Worm (Caenorhabditis elegans): ENCODE measurements around the gene srr-8.

The srr-8 gene

DNA sequence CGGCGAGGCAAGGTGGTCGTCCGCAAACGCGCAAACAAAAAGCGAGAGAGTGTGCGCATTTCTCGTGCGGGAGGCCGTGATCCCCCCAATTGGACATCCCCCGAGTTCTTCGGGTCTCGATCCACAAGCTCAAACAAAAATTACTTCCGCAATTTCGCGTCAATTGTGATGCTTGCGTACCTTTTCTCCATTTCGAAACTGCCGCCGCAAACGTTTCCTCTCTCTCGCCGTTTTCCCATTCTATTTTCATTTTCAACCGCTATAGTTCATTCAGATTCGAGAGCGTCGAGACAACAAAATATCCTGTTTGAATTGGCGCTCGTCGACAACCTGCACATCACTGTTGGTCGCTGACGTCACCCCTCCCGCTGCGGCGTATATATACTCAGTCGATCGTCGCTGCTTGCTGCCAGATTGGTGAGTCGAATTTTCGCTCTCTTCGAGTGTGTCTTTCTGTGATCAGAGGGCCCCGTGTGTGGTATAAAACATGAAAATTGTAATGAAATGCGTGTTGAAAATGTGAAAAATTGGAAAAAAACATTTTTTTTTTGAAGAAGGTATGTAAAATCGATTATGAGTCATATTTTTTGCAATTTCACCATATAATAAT, 48.0 kb downstream of the srr-8 start, which contains the start of the genes pqn-51 and K11D12.14 (continued):
- TF ChIP-seq pha-2 (tag; optimal IDR thresholded peaks at IDR 0.05) (peak; percentile 63), tbx-2 (tag; optimal IDR thresholded peaks at IDR 0.05) (peak; percentile 82), F13H6.1 (tag; optimal IDR thresholded peaks at IDR 0.05) (peak; percentile 68), ceh-30 (tag; optimal IDR thresholded peaks at IDR 0.05) (no peak), ceh-14 (tag; optimal IDR thresholded peaks at IDR 0.05) (peak; percentile 66), zip-5 (tag; optimal IDR thresholded peaks at IDR 0.05) (no peak), ztf-16 (tag; optimal IDR thresholded peaks at IDR 0.05) (peak; percentile 38), nfya-1 (tag; optimal IDR thresholded peaks at IDR 0.05) (peak; percentile 84), unc-42 (tag; optimal IDR thresholded peaks at IDR 0.05) (peak; percentile 90), pqm-1 (tag; optimal IDR thresholded peaks at IDR 0.05) (peak; percentile 38), C08G9.2 (tag; optimal IDR thresholded peaks at IDR 0.05) (peak; percentile 1), rnt-1 (tag; optimal IDR thresholded peaks at IDR 0.05) (peak; percentile 91), fkh-10 (GFP tag; optimal IDR thresholded peaks at IDR 0.05) (no peak), unc-55 (GFP tag; optimal IDR thresholded peaks at IDR 0.05) (peak; percentile 69)

- no peak for TF ChIP-seq pros-1 (tag; optimal IDR thresholded peaks at IDR 0.05)
- TF ChIP-seq ceh-45 (GFP tag; IDR thresholded peaks at IDR 0.05): no peak
Observed at ce11 chrV:5050073-5050599, 48.6 kb downstream of the srr-8 start.

ce11 chrV:5052233-5052632, 50.7 kb downstream of the srr-8 start, which contains the start of gene K11D12.12:
Gene K11D12.12 (plus strand): TSS chrV:5052261.
- TF ChIP-seq tbx-7 (tag; optimal IDR thresholded peaks at IDR 0.05) (no peak), hlh-8 (tag; optimal IDR thresholded peaks at IDR 0.05) (no peak), nfya-1 (tag; optimal IDR thresholded peaks at IDR 0.05) (no peak), odd-2 (tag; optimal IDR thresholded peaks at IDR 0.05) (no peak), unc-86 (tag; optimal IDR thresholded peaks at IDR 0.05) (no peak), ahr-1 (tag; optimal IDR thresholded peaks at IDR 0.05) (no peak), ceh-14 (tag; optimal IDR thresholded peaks at IDR 0.05) (no peak), Y22D7AL.16 (tag; optimal IDR thresholded peaks at IDR 0.05) (no peak), ceh-34 (tag; optimal IDR thresholded peaks at IDR 0.05) (no peak), pha-2 (tag; optimal IDR thresholded peaks at IDR 0.05) (no peak), hlh-6 (tag; optimal IDR thresholded peaks at IDR 0.05) (no peak)

All from whole organism, late embryonic.